Fruit fly (Drosophila melanogaster): ENCODE data around the gene CG9396.

Gene CG9396

DNA sequence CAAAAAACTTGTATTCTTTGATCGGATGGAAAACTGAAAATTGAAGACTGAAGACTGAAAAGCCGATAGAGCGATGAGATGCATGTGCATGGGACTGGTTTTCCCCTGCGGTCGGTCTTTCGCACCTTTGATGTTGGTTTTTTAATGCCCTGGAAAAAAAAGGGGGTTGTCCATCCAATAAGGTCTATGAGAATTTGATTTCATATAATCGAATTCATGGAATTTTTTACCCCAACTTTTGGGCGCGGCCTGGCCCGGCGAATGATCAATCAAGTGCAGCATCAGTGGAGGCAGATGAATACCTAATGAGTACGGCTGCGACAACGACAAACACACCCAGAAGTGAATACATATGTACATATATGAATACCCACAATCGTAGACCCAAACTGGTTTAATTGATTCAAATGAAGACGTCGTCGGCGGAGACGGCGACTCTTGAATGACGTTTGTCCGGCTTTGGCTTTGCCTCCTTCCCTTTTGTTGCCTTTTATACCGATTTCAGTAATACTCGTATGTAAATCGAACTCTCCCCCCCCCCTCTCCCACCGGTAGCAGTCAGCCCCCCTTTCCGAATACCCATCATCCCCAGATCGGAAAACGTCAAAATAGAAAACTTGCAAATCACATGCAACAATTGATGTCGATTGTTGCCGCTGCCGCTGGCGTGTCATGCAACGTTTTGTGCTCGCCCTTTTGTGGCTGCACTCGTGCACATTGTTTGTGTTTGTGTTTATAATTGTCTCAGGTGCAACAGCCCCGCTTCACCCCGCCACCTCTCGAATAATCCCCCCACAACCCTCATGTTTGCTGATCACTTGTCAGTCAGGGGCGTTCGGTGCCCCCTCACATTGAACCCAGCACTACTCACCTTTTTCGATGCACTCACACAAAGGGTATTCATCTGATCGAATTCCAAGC, 31.9 kb upstream of the CG9396 start:
- peak; percentile 25; the same call in 1 of the 2 replicates for TF ChIP-seq CG4730 (GFP tag; IDR thresholded peaks at IDR 0.05)
- peak; percentile 64 for TF ChIP-seq sens (GFP tag)
- no peak for TF ChIP-seq CG4707 (GFP tag; optimal IDR thresholded peaks at IDR 0.05)
- peak; percentile 77 for TF ChIP-seq vvl (GFP tag; IDR thresholded peaks at IDR 0.05)
- TF ChIP-seq sqz (GFP tag; optimal IDR thresholded peaks at IDR 0.05): peak; percentile 88
- TF ChIP-seq Myb (GFP tag; optimal IDR thresholded peaks at IDR 0.05): no peak
- no peak for TF ChIP-seq her (GFP tag; optimal IDR thresholded peaks at IDR 0.05)
- peak; percentile 51 for TF ChIP-seq pros (GFP tag; optimal IDR thresholded peaks at IDR 0.05)
- peak; percentile 56; the same call in 2 of the 3 replicates for TF ChIP-seq ci (GFP tag; IDR thresholded peaks at IDR 0.05)
- TF ChIP-seq lov (optimal IDR thresholded peaks at IDR 0.05): no peak
- 0 out of 3 replicates have a peak, but pooled peaks have one; percentile 60 for TF ChIP-seq lov (GFP tag; IDR thresholded peaks at IDR 0.05)
- TF ChIP-seq hb (GFP tag; IDR thresholded peaks at IDR 0.05; ENCODE audit: partially characterized antibody): no peak
- no peak for TF ChIP-seq tna (GFP tag; IDR thresholded peaks at IDR 0.05; ENCODE audit: partially characterized antibody)
- TF ChIP-seq tll (GFP tag; optimal IDR thresholded peaks at IDR 0.05): no peak
- no peak for TF ChIP-seq CrebB (tag; optimal IDR thresholded peaks at IDR 0.05)
- TF ChIP-seq dmrt11E (tag; optimal IDR thresholded peaks at IDR 0.05): peak; percentile 7
- peak; percentile 40; the same call in 1 of the 3 replicates for TF ChIP-seq otp (GFP tag; IDR thresholded peaks at IDR 0.05)
- TF ChIP-seq HLHmδ (GFP tag; optimal IDR thresholded peaks at IDR 0.05): peak; percentile 58
- no peak for TF ChIP-seq Drgx (GFP tag; IDR thresholded peaks at IDR 0.05)
- peak; percentile 55 for TF ChIP-seq oc (tag; optimal IDR thresholded peaks at IDR 0.05)
- TF ChIP-seq vfl (GFP tag; optimal IDR thresholded peaks at IDR 0.05): no peak
- 0 out of 3 replicates have a peak, but pooled peaks have one; percentile 38 for TF ChIP-seq CG2199 (GFP tag; IDR thresholded peaks at IDR 0.05)
- TF ChIP-seq slou (GFP tag; optimal IDR thresholded peaks at IDR 0.05): no peak
- TF ChIP-seq gce (GFP tag; IDR thresholded peaks at IDR 0.05): no peak
- TF ChIP-seq sob (GFP tag; IDR thresholded peaks at IDR 0.05): 0 out of 2 replicates have a peak, but pooled peaks have one; percentile 13
- peak; percentile 33 for TF ChIP-seq CG1603 (tag; optimal IDR thresholded peaks at IDR 0.05)
- peak; percentile 10 for TF ChIP-seq CG1233 (GFP tag; optimal IDR thresholded peaks at IDR 0.05)
- no peak for TF ChIP-seq CG6854 (GFP tag; optimal IDR thresholded peaks at IDR 0.05)
- no peak for TF ChIP-seq shn (GFP tag; optimal IDR thresholded peaks at IDR 0.05)
- no peak for TF ChIP-seq pnt (GFP tag; optimal IDR thresholded peaks at IDR 0.05)
- TF ChIP-seq CG6791 (GFP tag; IDR thresholded peaks at IDR 0.05; ENCODE audit: partially characterized antibody): no peak
- peak; percentile 22 for TF ChIP-seq ATbp (GFP tag; optimal IDR thresholded peaks at IDR 0.05)
- no peak for TF ChIP-seq TFAM (GFP tag; optimal IDR thresholded peaks at IDR 0.05)
- TF ChIP-seq CG12942 (GFP tag; optimal IDR thresholded peaks at IDR 0.05): no peak
- TF ChIP-seq zen (tag; optimal IDR thresholded peaks at IDR 0.05): no peak
- TF ChIP-seq danr (GFP tag; IDR thresholded peaks at IDR 0.05): no peak
- peak; percentile 81 for TF ChIP-seq abd-A (tag; optimal IDR thresholded peaks at IDR 0.05)
- no peak for TF ChIP-seq CG12236 (GFP tag; optimal IDR thresholded peaks at IDR 0.05)
- TF ChIP-seq CG12391 (tag; optimal IDR thresholded peaks at IDR 0.05): no peak
- peak; percentile 67 for TF ChIP-seq Awh (GFP tag; IDR thresholded peaks at IDR 0.05)
- no peak for TF ChIP-seq CG8281 (tag; optimal IDR thresholded peaks at IDR 0.05)
- peak; percentile 16 for TF ChIP-seq Vsx1 (GFP tag; optimal IDR thresholded peaks at IDR 0.05)
- no peak for TF ChIP-seq CG7987 (GFP tag; optimal IDR thresholded peaks at IDR 0.05)
- TF ChIP-seq Stat92E (GFP tag; optimal IDR thresholded peaks at IDR 0.05): peak in 1 of 3 experiments; percentile 82
- peak; percentile 75; the same call in 1 of the 4 replicates for TF ChIP-seq chinmo (GFP tag; IDR thresholded peaks at IDR 0.05; ENCODE audit: partially characterized antibody)
- TF ChIP-seq Hmx (GFP tag; optimal IDR thresholded peaks at IDR 0.05): no peak
- peak in 1 of 2 experiments; percentile 7 for TF ChIP-seq Eip74EF (GFP tag; optimal IDR thresholded peaks at IDR 0.05)

Measured in whole organism, embryonic.